Worm (Caenorhabditis elegans): ENCODE measurements around the gene srw-48.

- TF ChIP-seq lin-39 (tag; optimal IDR thresholded peaks at IDR 0.05) (no peak), mep-1 (tag; optimal IDR thresholded peaks at IDR 0.05) (no peak), lsy-2 (tag; optimal IDR thresholded peaks at IDR 0.05) (no peak), snpc-4 (tag; optimal IDR thresholded peaks at IDR 0.05) (no peak), tbx-2 (tag; optimal IDR thresholded peaks at IDR 0.05) (no peak)
Measured at ce11 chrV:16467840-16468239, 47.0 kb downstream of the srw-48 start, which contains the start of gene sru-44.

Data from whole organism, L1 larva.